Worm (Caenorhabditis elegans) whole organism, L3 larva: ENCODE measurements around the gene F56D5.3.

Experiments
- ZK546.5 ChIP-seq: sonication (generic microtip); optimal IDR thresholded peaks from 2 replicates; lab custom pipeline; 2017; ENCODE audit warnings: missing biosample characterization, missing genetic modification characterization
- nhr-11 ChIP-seq: fragments of 150-350 bp; optimal IDR thresholded peaks from 2 replicates; lab custom pipeline; 2014; ENCODE audit warnings: missing biosample characterization, missing genetic modification characterization
- pha-4 ChIP-seq: fragments of 150-350 bp; optimal IDR thresholded peaks from 2 replicates; lab custom pipeline; 2014; ENCODE audit warnings: missing biosample characterization, missing genetic modification reagents, missing genetic modification characterization
- unc-62 ChIP-seq: fragments of 150-350 bp; sonication (generic microtip); optimal IDR thresholded peaks from 4 replicates; lab custom pipeline; 2014; ENCODE audit warnings: missing biosample characterization, missing genetic modification reagents, missing genetic modification characterization
- zag-1 ChIP-seq: fragments of 150-350 bp; optimal IDR thresholded peaks from 2 replicates; lab custom pipeline; 2014; ENCODE audit warnings: missing biosample characterization, missing genetic modification characterization

- TF ChIP-seq nhr-11 (tag; lab: Kevin White, UChicago) (no peak), unc-62 (GFP tag; lab: Kevin White, UChicago) (no peak), ZK546.5 (tag; lab: Kevin White, UChicago) (no peak), pha-4 (tag; lab: Kevin White, UChicago) (peak; percentile 20), zag-1 (tag; lab: Kevin White, UChicago) (no peak)
Observed at ce11 chrIV:9441391-9441790, 44.0 kb downstream of the F56D5.3 start.
